Fruit fly (Drosophila melanogaster) whole organism, adult: ENCODE measurements around the gene CG43181.

Experiments used
- CG33017 ChIP-seq: fragments of 200-800 bp; sonication (Bioruptor generic); optimal IDR thresholded peaks from 2 replicates; lab custom pipeline; 2018; ENCODE audit warnings: missing biosample characterization, mild to moderate bottlenecking, missing genetic modification characterization, moderate library complexity
- CG7101 ChIP-seq: fragments of 200-800 bp; sonication (Bioruptor generic); optimal IDR thresholded peaks from 2 replicates; lab custom pipeline; 2018; ENCODE audit warnings: missing biosample characterization, mild to moderate bottlenecking, missing genetic modification characterization, moderate library complexity
- Clk ChIP-seq: fragments of 200-800 bp; sonication (Bioruptor generic); optimal IDR thresholded peaks from 2 replicates; lab custom pipeline; 2017; ENCODE audit warnings: missing biosample characterization, missing genetic modification characterization
- Mnt ChIP-seq: fragments of 200-800 bp; sonication (Bioruptor generic); optimal IDR thresholded peaks from 2 replicates; lab custom pipeline; 2016; ENCODE audit warnings: missing biosample characterization, mild to moderate bottlenecking, missing genetic modification characterization
- bab1 ChIP-seq: fragments of 200-800 bp; sonication (Bioruptor generic); optimal IDR thresholded peaks from 3 replicates; lab custom pipeline; 2019; ENCODE audit warnings: missing biosample characterization, mild to moderate bottlenecking, missing genetic modification characterization, moderate library complexity
- cnc ChIP-seq, 2 experiments: fragments of >200 bp; optimal IDR thresholded peaks; 2 replicates each; lab custom pipeline; 2017

DNA sequence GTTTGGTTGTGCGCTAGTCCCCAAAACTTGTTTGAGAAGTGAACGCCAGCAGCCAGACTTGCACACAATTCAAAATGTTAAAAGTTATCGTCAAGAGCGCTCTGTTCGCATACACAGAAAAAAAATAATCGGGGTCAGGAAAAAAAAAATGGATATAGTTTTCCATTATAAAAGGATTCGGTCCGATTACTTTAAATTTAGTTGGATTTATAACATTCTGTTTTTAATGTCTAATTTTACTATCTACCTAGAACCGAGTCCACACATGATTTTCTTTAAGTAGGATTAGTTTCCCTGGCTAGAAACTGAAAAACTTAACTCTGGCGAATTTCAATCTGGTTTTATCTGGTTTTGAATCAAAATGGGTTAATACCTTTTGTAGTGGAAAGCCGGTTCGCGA is 5.1 kb upstream of the CG43181 start:
- TF ChIP-seq CG33017 (tag; lab: Kevin White, UChicago) (no peak), Clk (GFP tag; lab: Kevin White, UChicago) (no peak), bab1 (GFP tag; lab: Kevin White, UChicago) (no peak), cnc (optimal IDR thresholded peaks at IDR 0.05; lab: Kevin White, UChicago) (no peak), CG7101 (tag; lab: Kevin White, UChicago) (no peak), Mnt (GFP tag; lab: Kevin White, UChicago) (no peak)
